Fruit fly (Drosophila melanogaster): ENCODE data around the gene CG13962.

The CG13962 gene

dm6 chr2L:19801951-19802612 lies 12.2 kb downstream of the CG13962 start:
- no peak for TF ChIP-seq CG17801 (GFP tag; optimal IDR thresholded peaks at IDR 0.05; ENCODE audit: partially characterized antibody)

DNA sequence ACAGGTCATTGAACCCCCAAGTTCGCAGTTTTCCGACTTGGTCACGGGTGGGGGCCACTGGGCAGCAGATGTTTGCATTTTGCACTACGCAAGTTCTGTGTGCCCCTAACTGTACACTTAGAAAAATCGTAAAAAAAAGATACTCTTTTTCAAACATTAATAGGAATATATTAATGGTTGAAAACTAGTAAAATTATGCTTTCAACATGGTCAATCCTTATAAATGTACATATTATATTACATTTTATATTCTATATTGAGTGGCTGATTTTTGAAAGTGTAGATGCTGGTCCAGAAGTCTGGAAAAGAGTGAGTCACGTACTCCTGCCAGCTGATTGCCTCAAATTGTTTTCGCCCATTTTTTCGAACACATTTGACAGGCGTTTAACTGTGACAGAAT lies 13.6 kb downstream of the CG13962 start:
- TF ChIP-seq CG17801 (GFP tag; optimal IDR thresholded peaks at IDR 0.05; ENCODE audit: partially characterized antibody) = no peak

dm6 chr2L:19799940-19800339 lies 14.4 kb downstream of the CG13962 start:
- TF ChIP-seq CG17801 (GFP tag; optimal IDR thresholded peaks at IDR 0.05; ENCODE audit: partially characterized antibody) = no peak

DNA sequence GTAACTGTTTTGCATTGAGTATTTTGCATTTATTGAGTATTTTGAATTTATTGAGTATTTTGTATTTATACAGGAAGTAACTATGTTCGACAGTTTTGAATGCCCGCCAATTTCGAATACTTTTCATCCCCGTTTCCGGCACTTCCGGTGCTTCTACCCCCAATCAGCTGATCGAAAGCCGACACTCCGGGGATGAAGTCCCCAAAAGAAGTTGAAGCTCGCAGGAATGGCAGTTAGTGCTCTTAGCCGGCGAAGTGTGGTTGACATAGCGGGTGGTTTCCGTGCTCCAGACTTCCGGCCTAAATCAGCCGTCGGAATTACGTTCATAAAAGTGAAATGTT lies 18.3 kb downstream of the CG13962 start, which contains the start of gene sick:
sick (plus strand) TSS at position 255 of the 341 bp plus-strand sequence.
- TF ChIP-seq CG17801 (GFP tag; optimal IDR thresholded peaks at IDR 0.05; ENCODE audit: partially characterized antibody) = no peak

dm6 chr2L:19795320-19796110 lies 18.8 kb downstream of the CG13962 start:
- TF ChIP-seq CG17801 (GFP tag; optimal IDR thresholded peaks at IDR 0.05; ENCODE audit: partially characterized antibody) = peak; percentile 11

- TF ChIP-seq CG17801 (GFP tag; optimal IDR thresholded peaks at IDR 0.05; ENCODE audit: partially characterized antibody) = peak; percentile 9
These were observed 22.7 kb downstream of the CG13962 start, which contains the start of the genes CdGAPr and CG10466 for dm6 chr2L:19791321-19792281. CdGAPr (minus strand) TSS chr2L:19791882. CG10466 (plus strand) TSS chr2L:19792104.

- TF ChIP-seq CG17801 (GFP tag; optimal IDR thresholded peaks at IDR 0.05; ENCODE audit: partially characterized antibody) = no peak
These were observed 23.6 kb downstream of the CG13962 start for dm6 chr2L:19790553-19791320.

DNA sequence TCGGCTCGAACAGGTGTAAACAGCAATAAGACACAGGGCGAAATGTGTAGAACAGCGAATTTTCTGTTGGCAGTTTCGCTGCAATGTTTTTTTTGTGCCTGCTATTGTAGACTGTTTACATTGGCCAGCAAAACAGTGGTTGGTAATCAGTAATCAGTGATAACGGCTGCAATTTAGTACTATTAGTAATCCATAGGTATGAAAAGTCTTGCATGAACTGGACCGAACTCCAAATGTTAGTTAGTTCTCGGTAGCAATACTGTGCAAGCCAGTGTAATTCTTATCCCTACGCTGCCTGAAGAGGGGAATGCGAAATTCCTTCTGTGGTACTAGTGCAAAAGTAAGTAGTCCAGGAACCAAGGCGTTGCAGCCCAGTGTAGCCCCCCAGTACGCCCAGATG lies 25.6 kb downstream of the CG13962 start:
- no peak for TF ChIP-seq CG17801 (GFP tag; optimal IDR thresholded peaks at IDR 0.05; ENCODE audit: partially characterized antibody)

DNA sequence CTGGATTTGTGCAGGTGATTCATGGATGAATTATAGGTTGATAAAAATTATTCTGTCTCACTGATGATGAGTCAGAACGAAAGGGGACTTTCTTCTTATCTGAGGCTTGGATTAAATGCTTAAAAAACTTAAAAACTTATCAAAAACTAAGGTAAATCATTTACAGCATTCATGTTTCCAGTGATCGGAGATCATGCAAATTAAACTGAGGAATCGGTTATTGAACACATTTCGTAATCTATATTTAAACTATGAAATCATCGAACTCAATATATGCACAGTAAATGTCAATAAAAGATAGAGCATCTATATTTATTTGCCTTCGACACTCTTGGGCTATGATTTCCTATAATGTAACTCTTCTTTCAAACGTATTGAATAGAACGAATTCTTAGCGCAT lies 26.4 kb downstream of the CG13962 start:
- TF ChIP-seq CG17801 (GFP tag; optimal IDR thresholded peaks at IDR 0.05; ENCODE audit: partially characterized antibody) = no peak

DNA sequence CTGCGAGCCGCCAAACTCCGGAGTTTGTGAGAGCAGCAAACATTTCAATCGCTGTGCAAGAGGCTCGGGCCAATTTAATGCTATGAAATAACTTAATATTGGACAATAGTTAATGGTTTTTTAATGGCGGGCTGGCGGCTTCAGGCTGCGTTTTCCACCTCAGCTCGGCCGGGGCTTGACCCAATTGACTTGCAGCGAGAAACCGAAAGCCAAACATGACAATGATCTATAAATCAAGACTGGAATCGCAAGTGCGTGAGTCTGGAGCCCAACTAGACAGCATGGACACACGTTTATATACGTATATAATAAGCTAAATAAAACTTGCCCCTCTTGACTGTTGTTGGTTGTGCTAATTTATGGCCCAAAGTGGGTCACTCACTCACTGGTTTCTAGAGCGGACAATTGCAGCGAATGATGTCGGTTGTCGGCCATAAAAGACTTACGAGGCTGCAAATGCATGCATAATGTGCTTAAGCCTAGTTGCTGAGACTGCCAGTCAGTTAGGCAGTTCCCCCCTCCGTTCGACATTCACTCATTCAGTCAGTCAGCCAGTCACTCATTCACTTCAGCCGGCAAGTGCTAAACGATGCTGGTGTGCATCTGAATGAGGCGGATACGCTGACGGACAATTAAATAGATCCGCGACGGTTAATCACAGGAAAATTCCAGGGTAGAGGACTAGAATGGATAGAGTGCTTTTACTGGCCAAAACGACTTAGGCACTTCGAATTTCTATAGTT lies 29.3 kb downstream of the CG13962 start:
- TF ChIP-seq CG17801 (GFP tag; optimal IDR thresholded peaks at IDR 0.05; ENCODE audit: partially characterized antibody) = no peak

DNA sequence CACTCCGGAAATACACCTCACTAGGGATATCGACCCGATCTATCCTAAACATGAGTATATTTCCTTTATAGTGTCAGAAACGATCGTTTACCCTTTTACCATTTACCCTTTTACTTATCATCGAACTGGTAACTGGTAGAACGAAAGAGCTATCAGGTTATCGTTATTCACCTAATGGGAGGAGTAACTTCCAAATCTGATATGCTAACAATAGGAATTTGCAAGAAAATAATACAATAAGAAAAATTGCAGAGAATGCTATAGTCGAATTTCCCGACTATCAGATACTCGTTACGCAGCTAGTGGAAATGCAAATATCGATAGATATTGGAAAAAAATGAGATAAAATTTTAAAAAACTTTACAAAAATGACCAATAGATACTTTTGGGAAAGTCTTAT lies 40.1 kb downstream of the CG13962 start:
- TF ChIP-seq CG17801 (GFP tag; optimal IDR thresholded peaks at IDR 0.05; ENCODE audit: partially characterized antibody) = no peak

DNA sequence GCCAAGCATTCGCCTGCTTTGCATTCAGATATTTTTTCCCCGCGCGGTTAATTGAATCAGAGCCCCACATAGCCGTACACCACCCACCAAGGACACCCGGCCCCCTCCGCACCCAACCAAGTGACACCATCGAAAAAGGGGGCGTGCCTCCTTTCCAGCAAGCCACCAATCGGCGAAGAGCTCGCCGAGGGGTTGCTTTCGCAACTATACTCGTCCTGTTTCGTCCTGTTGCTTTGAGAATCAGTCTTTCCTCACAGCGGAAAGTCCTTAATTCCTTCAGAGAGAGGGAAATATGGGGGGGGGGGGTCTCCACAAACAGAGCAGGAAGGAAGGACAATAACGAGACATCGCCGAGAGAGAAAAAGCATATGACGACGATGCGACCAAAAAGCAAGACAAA lies 44.6 kb downstream of the CG13962 start:
- TF ChIP-seq CG17801 (GFP tag; optimal IDR thresholded peaks at IDR 0.05; ENCODE audit: partially characterized antibody) = no peak

DNA sequence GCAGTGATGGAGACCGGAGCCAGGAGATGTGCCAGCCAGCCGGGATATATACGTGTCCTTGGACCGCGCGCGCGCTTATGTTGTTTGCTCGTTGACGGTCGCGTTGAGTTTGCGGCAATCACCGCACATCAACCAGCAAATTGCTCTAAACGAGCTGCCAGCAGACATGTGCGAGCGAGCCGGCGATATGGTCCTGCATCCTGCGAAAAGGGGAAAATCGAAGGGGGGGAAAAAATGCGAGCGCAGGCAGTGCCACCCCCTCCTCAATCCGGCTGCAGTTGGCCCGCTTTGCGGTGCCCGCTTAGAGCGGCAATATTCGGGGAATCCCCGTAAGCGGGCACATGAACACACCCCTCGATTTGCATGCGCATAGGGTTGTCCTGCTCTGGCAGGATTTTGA lies 45.4 kb downstream of the CG13962 start, which contains the start of gene bsh:
bsh (minus strand) TSS at position 101 of the 400 bp plus-strand sequence.
- no peak for TF ChIP-seq CG17801 (GFP tag; optimal IDR thresholded peaks at IDR 0.05; ENCODE audit: partially characterized antibody)

- no peak for TF ChIP-seq CG17801 (GFP tag; optimal IDR thresholded peaks at IDR 0.05; ENCODE audit: partially characterized antibody)
These were observed 48.9 kb downstream of the CG13962 start for dm6 chr2L:19765406-19765805.

All from ovary, adult (tissue).